Worm (Caenorhabditis elegans): ENCODE data around the gene epg-5.

ce11 chrII:6594151-6594550 lies 15.0 kb downstream of the epg-5 start, which contains the start of gene aipr-1:
- TF ChIP-seq mes-2 (tag; optimal IDR thresholded peaks at IDR 0.05; ENCODE audit: poor library complexity, severe bottlenecking) (no peak), ama-1 (optimal IDR thresholded peaks at IDR 0.05) (no peak), nhr-11 (tag; optimal IDR thresholded peaks at IDR 0.05) (no peak), mdl-1 (tag; optimal IDR thresholded peaks at IDR 0.05) (no peak), skn-1 (tag; optimal IDR thresholded peaks at IDR 0.05) (no peak), T20F7.1 (GFP tag; optimal IDR thresholded peaks at IDR 0.05) (no peak), dmd-6 (GFP tag; IDR thresholded peaks at IDR 0.05) (no peak), fos-1 (tag; optimal IDR thresholded peaks at IDR 0.05) (no peak), madf-5 (GFP tag; IDR thresholded peaks at IDR 0.05) (no peak), unc-130 (GFP tag; optimal IDR thresholded peaks at IDR 0.05) (no peak), ceh-20 (GFP tag; IDR thresholded peaks at IDR 0.05) (no peak), dmd-8 (GFP tag; IDR thresholded peaks at IDR 0.05) (no peak), lim-7 (GFP tag; IDR thresholded peaks at IDR 0.05) (no peak)

All from whole organism, L4 larva.